Worm (Caenorhabditis elegans): Measurements from ENCODE around the gene C16C8.5.

- TF ChIP-seq nhr-12 (tag; optimal IDR thresholded peaks at IDR 0.05) (no peak), aly-2 (tag; optimal IDR thresholded peaks at IDR 0.05) (no peak), mdl-1 (tag; optimal IDR thresholded peaks at IDR 0.05) (no peak)
These were observed 27.1 kb upstream of the C16C8.5 start, which contains the start of gene Y49F6B.12 for ce11 chrII:3472316-3472715.

Measured in whole organism, L2 larva.